Worm (Caenorhabditis elegans): Measurements from ENCODE around the gene nas-4.

nas-4 gene

DNA sequence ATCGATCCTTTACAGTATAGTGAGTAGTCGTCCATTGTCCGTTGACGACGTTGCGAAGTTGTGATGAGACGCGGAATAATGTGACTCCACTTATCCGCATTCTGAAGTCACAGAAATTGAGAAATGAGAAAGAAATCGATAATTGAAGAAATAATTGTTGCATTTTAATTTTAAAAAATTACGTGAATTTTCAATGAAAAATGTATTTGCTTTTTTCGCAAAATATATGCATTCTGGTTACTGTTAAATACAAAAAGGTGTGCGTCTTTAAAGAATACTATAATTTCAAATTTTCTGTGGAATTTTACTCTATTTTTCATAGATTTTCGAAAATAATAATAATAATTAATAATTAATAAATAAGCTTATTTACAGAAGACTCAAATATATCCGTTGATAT, 31.4 kb upstream of the nas-4 start, which contains the start of gene let-721:
Gene let-721 (minus strand): TSS at position 101 of the 400 bp plus-strand sequence.
- TF ChIP-seq unc-42 (tag; optimal IDR thresholded peaks at IDR 0.05) (no peak), hlh-6 (tag; optimal IDR thresholded peaks at IDR 0.05) (no peak), C38D4.7 (GFP tag; optimal IDR thresholded peaks at IDR 0.05) (no peak), K02D7.2 (tag; optimal IDR thresholded peaks at IDR 0.05) (no peak), nfya-1 (tag; optimal IDR thresholded peaks at IDR 0.05) (no peak), unc-3 (GFP tag; conservative IDR thresholded peaks at IDR 0.05) (no peak), unc-3 (tag; optimal IDR thresholded peaks at IDR 0.05) (no peak), Y22D7AL.16 (tag; optimal IDR thresholded peaks at IDR 0.05) (no peak), ceh-19 (GFP tag; optimal IDR thresholded peaks at IDR 0.05) (no peak), ceh-45 (GFP tag; IDR thresholded peaks at IDR 0.05) (no peak), ama-1 (optimal IDR thresholded peaks at IDR 0.05) (no peak)

DNA sequence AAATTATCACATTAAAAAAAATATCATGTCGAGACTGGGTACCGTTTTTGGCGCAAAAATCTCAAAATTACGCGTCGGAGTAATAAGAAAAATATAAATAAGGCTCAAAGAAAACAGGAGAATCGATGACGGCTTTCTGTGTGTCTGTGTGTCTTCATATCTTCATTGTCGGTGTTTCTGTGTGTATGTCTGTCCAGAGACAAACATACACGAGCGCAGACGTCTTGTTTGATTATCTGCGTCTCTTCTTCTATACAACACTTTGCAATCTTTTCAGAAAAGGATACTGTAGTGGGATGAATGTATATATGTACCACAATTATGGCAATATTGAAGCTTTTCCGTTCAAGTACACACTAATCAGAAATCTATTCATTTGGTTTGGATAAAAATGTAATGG, 28.9 kb upstream of the nas-4 start, which contains the start of gene C05D11.13:
Gene C05D11.13 (minus strand): TSS at position 252 of the 400 bp plus-strand sequence.
- no peak for TF ChIP-seq ama-1 (optimal IDR thresholded peaks at IDR 0.05)
- TF ChIP-seq K02D7.2 (tag; optimal IDR thresholded peaks at IDR 0.05): no peak
- no peak for TF ChIP-seq sdc-2 (tag; optimal IDR thresholded peaks at IDR 0.05)
- TF ChIP-seq tbx-2 (tag; optimal IDR thresholded peaks at IDR 0.05): peak; percentile 16
- peak; percentile 28 for TF ChIP-seq ref-2 (tag; optimal IDR thresholded peaks at IDR 0.05)
- TF ChIP-seq unc-55 (GFP tag; optimal IDR thresholded peaks at IDR 0.05): peak; percentile 41
- TF ChIP-seq mec-3 (tag; optimal IDR thresholded peaks at IDR 0.05; ENCODE audit: borderline replicate concordance): no peak
- TF ChIP-seq elt-2 (tag; optimal IDR thresholded peaks at IDR 0.05): peak; percentile 30
- peak; percentile 4 for TF ChIP-seq unc-86 (tag; optimal IDR thresholded peaks at IDR 0.05)
- peak; percentile 6 for TF ChIP-seq nfya-1 (tag; optimal IDR thresholded peaks at IDR 0.05)

DNA sequence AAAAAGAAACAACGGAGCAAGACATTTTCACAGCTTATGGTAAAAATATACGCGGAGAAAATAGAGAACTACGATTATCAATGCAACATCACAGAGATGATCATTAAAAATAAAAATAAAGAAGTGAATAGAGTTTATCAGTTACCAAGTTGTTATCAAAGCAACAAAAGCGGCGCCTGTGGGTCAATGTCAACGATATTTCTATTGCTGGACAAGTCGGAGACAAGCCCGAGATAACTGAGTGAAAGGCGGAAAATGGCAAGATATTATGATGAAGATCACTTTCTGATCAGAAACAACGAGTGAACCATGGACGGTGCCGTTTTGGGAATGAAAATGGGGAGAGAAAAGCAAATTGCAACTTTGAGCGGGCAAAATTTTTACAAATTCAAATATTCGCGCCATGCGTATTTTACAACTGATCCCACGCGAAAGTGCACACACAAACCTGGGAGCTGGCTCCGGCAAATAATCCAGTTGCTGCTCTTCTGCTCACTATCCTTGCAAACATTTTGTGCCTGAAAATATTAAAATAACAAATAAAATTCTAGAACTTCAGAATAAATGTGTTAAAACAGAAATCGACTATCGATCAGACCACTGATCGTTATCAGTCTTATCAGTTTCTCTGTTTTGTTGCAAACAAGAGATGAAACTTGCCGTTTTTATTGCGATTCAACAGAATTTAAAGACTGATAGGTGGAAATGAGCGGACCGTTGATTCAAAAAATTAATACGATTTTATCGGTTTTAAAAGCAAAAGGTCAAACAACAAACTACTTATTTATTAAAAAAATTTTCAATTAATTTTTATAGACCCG, 27.1 kb upstream of the nas-4 start, which contains the start of gene mel-32:
Gene mel-32 (minus strand): TSS at position 696 of the 821 bp plus-strand sequence.
- no peak for TF ChIP-seq pqm-1 (tag; optimal IDR thresholded peaks at IDR 0.05)
- TF ChIP-seq elt-2 (tag; optimal IDR thresholded peaks at IDR 0.05): peak; percentile 61

DNA sequence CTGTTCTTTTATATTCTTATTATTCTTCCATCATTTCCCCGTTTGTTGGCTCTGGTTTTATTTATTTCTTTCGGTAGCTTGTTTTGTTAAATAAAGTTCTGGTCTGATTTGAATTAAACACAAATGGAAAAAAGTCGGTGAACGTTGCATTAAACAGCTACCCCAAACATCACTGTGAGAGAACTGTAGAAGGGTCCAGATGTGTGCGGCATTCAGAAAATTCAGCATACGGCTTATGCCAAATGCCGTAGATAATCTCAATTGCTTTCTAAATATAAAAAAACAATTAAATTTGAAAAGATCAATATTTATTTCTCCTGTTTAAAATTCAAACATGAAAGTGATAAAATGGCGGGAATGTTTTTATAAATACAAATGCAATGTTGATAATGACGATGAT, 24.4 kb upstream of the nas-4 start:
- TF ChIP-seq ceh-34 (tag; optimal IDR thresholded peaks at IDR 0.05) (no peak), K02D7.2 (tag; optimal IDR thresholded peaks at IDR 0.05) (no peak), odd-2 (tag; optimal IDR thresholded peaks at IDR 0.05) (no peak), pat-9 (tag; optimal IDR thresholded peaks at IDR 0.05) (no peak)

DNA sequence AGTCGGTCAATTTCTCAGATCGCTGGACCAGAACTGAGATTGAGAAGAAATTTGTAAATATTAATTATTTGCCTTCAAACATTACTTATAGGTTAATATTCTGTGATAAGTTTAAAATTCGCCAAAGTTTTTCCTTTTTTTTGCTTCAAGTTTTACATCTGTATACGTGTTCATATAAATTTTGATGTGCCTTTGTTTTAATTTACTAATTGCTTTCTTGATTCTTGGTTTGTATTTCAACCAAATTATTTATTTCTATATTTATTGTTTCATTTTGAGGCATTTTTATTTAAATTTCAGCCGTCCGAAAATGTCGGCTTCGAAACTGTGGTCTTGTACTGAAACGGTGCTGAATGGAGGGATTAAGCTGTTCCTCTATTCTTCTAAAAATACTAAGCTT, 20.9 kb upstream of the nas-4 start, which contains the start of gene C05D11.1:
Gene C05D11.1 (plus strand): TSS at position 301 of the 400 bp plus-strand sequence.
- no peak for TF ChIP-seq odd-2 (tag; optimal IDR thresholded peaks at IDR 0.05)
- TF ChIP-seq fkh-6 (tag; optimal IDR thresholded peaks at IDR 0.05): no peak
- TF ChIP-seq C38D4.7 (GFP tag; optimal IDR thresholded peaks at IDR 0.05): no peak
- no peak for TF ChIP-seq hlh-15 (tag; optimal IDR thresholded peaks at IDR 0.05)
- TF ChIP-seq lin-11 (tag; optimal IDR thresholded peaks at IDR 0.05): no peak
- TF ChIP-seq dmd-4 (tag; optimal IDR thresholded peaks at IDR 0.05; ENCODE audit: borderline replicate concordance): no peak
- TF ChIP-seq hlh-8 (tag; optimal IDR thresholded peaks at IDR 0.05): no peak
- no peak for TF ChIP-seq gmeb-2 (tag; optimal IDR thresholded peaks at IDR 0.05)

DNA sequence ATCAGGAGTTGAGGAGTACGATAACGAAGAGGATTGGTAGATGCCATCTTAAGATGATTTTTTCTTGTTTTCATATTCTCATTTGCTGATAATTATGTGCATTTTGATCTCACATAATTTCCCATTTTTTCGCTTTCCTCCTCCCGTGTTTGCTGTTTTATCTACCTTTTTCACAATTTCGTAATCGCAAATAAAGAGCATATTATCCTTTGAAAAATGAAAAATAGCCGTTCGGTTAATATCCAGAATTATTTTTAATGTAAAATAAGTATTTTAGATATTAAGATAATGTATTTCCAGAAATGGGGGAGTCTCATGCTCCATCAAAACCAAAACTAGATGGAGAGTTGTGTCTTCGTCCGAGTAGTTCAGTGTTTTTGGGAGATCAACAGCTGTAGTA, 17.5 kb upstream of the nas-4 start, which contains the start of gene vps-16:
Gene vps-16 (plus strand): TSS at position 301 of the 400 bp plus-strand sequence.
- no peak for TF ChIP-seq npax-4 (tag; optimal IDR thresholded peaks at IDR 0.05)
- no peak for TF ChIP-seq ceh-45 (GFP tag; IDR thresholded peaks at IDR 0.05)
